Fruit fly (Drosophila melanogaster) whole organism, pupa: Measurements from ENCODE around the gene CG11089.

Experiments used
- CG10348 ChIP-seq: fragments of 200-800 bp; sonication (Bioruptor generic); IDR thresholded peaks from 2 replicates; pipeline ENCODE4 v1.3.6; 2022; ENCODE audit warnings: missing biosample characterization, missing genetic modification characterization
- CG12605 ChIP-seq: fragments of 200-800 bp; sonication (Bioruptor generic); IDR thresholded peaks from 2 replicates; pipeline ENCODE4 v1.3.6; 2022; ENCODE audit warnings: missing biosample characterization, missing genetic modification characterization
- CG13204 ChIP-seq: fragments of 200-800 bp; sonication (Bioruptor generic); optimal IDR thresholded peaks from 2 replicates; lab custom pipeline; 2018; ENCODE audit warnings: missing biosample characterization, mild to moderate bottlenecking, missing genetic modification characterization, moderate library complexity
- CG14655 ChIP-seq: fragments of 200-800 bp; sonication (Bioruptor generic); optimal IDR thresholded peaks from 3 replicates; lab custom pipeline; 2017; ENCODE audit warnings: mild to moderate bottlenecking, missing biosample characterization, missing genetic modification reagents, missing genetic modification characterization
- CG15710 ChIP-seq: fragments of 200-800 bp; sonication (Bioruptor generic); optimal IDR thresholded peaks from 2 replicates; lab custom pipeline; 2018; ENCODE audit warnings: missing biosample characterization, mild to moderate bottlenecking, missing genetic modification characterization, moderate library complexity
- CG17806 ChIP-seq: fragments of 200-800 bp; sonication (Bioruptor generic); optimal IDR thresholded peaks from 2 replicates; lab custom pipeline; 2018; ENCODE audit warnings: missing biosample characterization, mild to moderate bottlenecking, missing genetic modification characterization, moderate library complexity
- CG32121 ChIP-seq: fragments of 200-800 bp; sonication (Bioruptor generic); IDR thresholded peaks from 2 replicates; pipeline ENCODE4 v1.3.6; 2022; ENCODE audit warnings: missing biosample characterization, missing genetic modification characterization
- CG34367 ChIP-seq: fragments of 200-800 bp; sonication (Bioruptor generic); optimal IDR thresholded peaks from 2 replicates; lab custom pipeline; 2018; ENCODE audit warnings: missing biosample characterization, mild to moderate bottlenecking, missing genetic modification characterization
- CG4496 ChIP-seq: fragments of 200-800 bp; sonication (Bioruptor generic); IDR thresholded peaks from 3 replicates; pipeline ENCODE4 v1.3.6; 2022; ENCODE audit warnings: missing biosample characterization, missing genetic modification characterization
- CG8159 ChIP-seq: fragments of 200-800 bp; sonication (Bioruptor generic); optimal IDR thresholded peaks from 3 replicates; lab custom pipeline; 2018; ENCODE audit warnings: missing biosample characterization, mild to moderate bottlenecking, missing genetic modification characterization, moderate library complexity
- CG8301 ChIP-seq: fragments of 200-800 bp; sonication (Bioruptor generic); optimal IDR thresholded peaks from 2 replicates; lab custom pipeline; 2018; ENCODE audit warnings: missing biosample characterization, mild to moderate bottlenecking, missing genetic modification characterization
- CG9948 ChIP-seq: fragments of 200-800 bp; sonication (Bioruptor generic); optimal IDR thresholded peaks from 2 replicates; lab custom pipeline; 2018; ENCODE audit warnings: missing biosample characterization, mild to moderate bottlenecking, missing genetic modification characterization, moderate library complexity
- D1 ChIP-seq: fragments of 200-800 bp; sonication (Bioruptor generic); optimal IDR thresholded peaks from 2 replicates; lab custom pipeline; 2018; ENCODE audit warnings: missing biosample characterization, mild to moderate bottlenecking, missing genetic modification characterization, moderate library complexity
- EcR ChIP-seq: fragments of 200-800 bp; sonication (Bioruptor generic); optimal IDR thresholded peaks from 3 replicates; lab custom pipeline; 2019; ENCODE audit warnings: missing biosample characterization, missing genetic modification characterization, mild to moderate bottlenecking, moderate library complexity, missing genetic modification reagents
- Ets98B ChIP-seq: fragments of 200-800 bp; sonication (Bioruptor generic); IDR thresholded peaks from 2 replicates; pipeline ENCODE4 v1.3.6; 2022; ENCODE audit warnings: missing biosample characterization, missing genetic modification characterization
- Pif1A ChIP-seq: fragments of 200-800 bp; sonication (Bioruptor generic); optimal IDR thresholded peaks from 3 replicates; lab custom pipeline; 2016; ENCODE audit warnings: missing biosample characterization, missing genetic modification characterization
- Pif1B ChIP-seq: fragments of 200-800 bp; sonication (Bioruptor generic); optimal IDR thresholded peaks from 3 replicates; lab custom pipeline; 2016; ENCODE audit warnings: missing biosample characterization, missing genetic modification characterization
- Snoo ChIP-seq: fragments of 200-800 bp; sonication (Bioruptor generic); optimal IDR thresholded peaks from 3 replicates; lab custom pipeline; 2017; ENCODE audit warnings: missing biosample characterization, mild to moderate bottlenecking, missing genetic modification characterization, inconsistent platforms
- fd96Ca ChIP-seq: fragments of 200-800 bp; sonication (Bioruptor generic); IDR thresholded peaks from 3 replicates; pipeline ENCODE4 v1.3.6; 2022; ENCODE audit warnings: missing biosample characterization, missing genetic modification characterization
- gl ChIP-seq: fragments of 200-800 bp; sonication (Bioruptor generic); optimal IDR thresholded peaks from 2 replicates; lab custom pipeline; 2018; ENCODE audit warnings: missing biosample characterization, mild to moderate bottlenecking, missing genetic modification characterization
- rn ChIP-seq: fragments of 200-800 bp; sonication (Bioruptor generic); IDR thresholded peaks from 2 replicates; pipeline ENCODE4 v1.3.6; 2022; ENCODE audit warnings: missing biosample characterization, missing genetic modification characterization

CG11089 gene

DNA sequence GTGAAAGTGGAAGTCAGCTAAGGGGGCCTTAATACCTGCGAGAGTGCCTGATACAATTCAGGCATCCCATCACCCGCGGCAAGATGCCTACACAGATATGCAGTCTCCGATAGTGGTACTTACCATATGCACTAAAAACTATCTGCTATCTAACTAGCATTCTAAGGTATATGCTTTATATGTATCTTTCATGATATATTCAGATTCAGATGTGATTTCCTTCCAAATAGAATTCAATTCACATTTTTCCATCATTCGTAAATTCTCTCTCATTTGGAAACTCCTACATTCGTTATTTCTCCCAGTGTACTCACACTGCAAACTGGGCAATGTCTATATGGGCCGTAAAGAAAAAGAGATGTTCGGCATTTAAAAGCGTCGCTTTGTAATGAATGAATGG is 9.6 kb downstream of the CG11089 start:
- peak; percentile 51 for TF ChIP-seq Pif1A (GFP tag; lab: Kevin White, UChicago)
- 0 out of 2 replicates have a peak, but pooled peaks have one; percentile 7 for TF ChIP-seq CG12605 (GFP tag; lab: Robert Waterston, UW)
- no peak for TF ChIP-seq gl (tag; lab: Kevin White, UChicago)
- TF ChIP-seq CG4496 = peak; percentile 49; the same call in 1 of the 3 replicates
- 0 out of 2 replicates have a peak, but pooled peaks have one; percentile 28 for TF ChIP-seq Ets98B (GFP tag; lab: Robert Waterston, UW)
- no peak for TF ChIP-seq CG14655 (GFP tag; lab: Kevin White, UChicago)
- TF ChIP-seq CG8301 (tag; lab: Kevin White, UChicago) = peak; percentile 54
- TF ChIP-seq CG15710 = no peak

DNA sequence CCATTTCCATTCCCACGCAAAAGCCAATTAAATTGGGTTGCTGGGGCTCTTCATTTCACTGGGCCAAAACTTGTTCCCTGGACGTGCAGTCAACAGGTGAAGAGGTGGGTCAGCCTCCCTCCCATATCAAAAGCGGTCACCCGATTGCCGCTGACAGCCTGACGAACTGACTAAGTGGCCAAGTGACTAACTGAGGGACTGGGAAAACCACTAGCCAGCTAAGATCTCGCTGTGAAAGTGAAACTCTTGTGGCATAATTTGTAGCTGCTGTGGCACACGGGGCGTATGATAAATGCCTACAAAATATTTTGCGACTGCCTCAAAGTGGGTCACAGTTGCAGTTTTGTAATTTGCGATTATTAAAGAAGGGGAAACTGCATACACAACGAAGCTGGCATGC is 11.6 kb downstream of the CG11089 start:
- TF ChIP-seq CG14655 (GFP tag; lab: Kevin White, UChicago) (no peak), CG13204 (GFP tag; lab: Kevin White, UChicago) (no peak), CG15710 (no peak), Ets98B (GFP tag; lab: Robert Waterston, UW) (no peak), D1 (tag; lab: Kevin White, UChicago) (no peak), gl (tag; lab: Kevin White, UChicago) (no peak), CG4496 (no peak)

- TF ChIP-seq Ets98B (GFP tag; lab: Robert Waterston, UW) (no peak), CG8159 (tag; lab: Kevin White, UChicago) (no peak), rn (GFP tag; lab: Robert Waterston, UW) (no peak), CG4496 (no peak), EcR (peak; percentile 89), fd96Ca (GFP tag; lab: Robert Waterston, UW) (0 out of 3 replicates have a peak, but pooled peaks have one; percentile 26), Pif1A (GFP tag; lab: Kevin White, UChicago) (no peak)
- TF ChIP-seq, all 21 proteins: peak for 2
Measured at dm6 chr3R:24889303-24889892, 12.6 kb downstream of the CG11089 start.

DNA sequence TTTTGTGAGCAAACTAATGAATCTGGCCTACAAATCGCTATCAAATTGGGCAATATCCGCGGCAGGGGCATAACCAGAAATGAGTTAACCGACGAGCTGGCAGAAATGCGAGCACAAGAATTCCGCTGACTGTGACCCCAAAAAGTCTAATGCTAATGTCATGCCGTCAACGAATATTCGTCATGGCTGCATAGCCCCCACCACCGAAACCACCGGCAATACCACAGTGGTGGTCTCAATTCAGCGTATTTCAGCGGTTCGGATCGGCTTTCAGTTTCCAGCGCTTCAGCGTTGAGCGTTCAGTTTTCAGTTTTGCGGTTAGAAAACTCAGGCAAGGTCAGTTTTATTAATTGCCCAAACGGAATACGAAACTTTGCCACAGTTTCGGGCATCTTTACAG is 13.4 kb downstream of the CG11089 start:
- no peak for TF ChIP-seq gl (tag; lab: Kevin White, UChicago)
- TF ChIP-seq CG12605 (GFP tag; lab: Robert Waterston, UW) = no peak
- TF ChIP-seq CG14655 (GFP tag; lab: Kevin White, UChicago) = no peak
- TF ChIP-seq CG34367 (tag; lab: Kevin White, UChicago) = no peak
- no peak for TF ChIP-seq Pif1B (GFP tag; lab: Kevin White, UChicago)
- TF ChIP-seq CG32121 (GFP tag; lab: Robert Waterston, UW) = no peak
- TF ChIP-seq CG15710 = no peak
- TF ChIP-seq CG9948 (tag; lab: Kevin White, UChicago) = no peak
- TF ChIP-seq CG8159 (tag; lab: Kevin White, UChicago) = no peak
- no peak for TF ChIP-seq CG4496
- TF ChIP-seq fd96Ca (GFP tag; lab: Robert Waterston, UW) = no peak
- no peak for TF ChIP-seq D1 (tag; lab: Kevin White, UChicago)

- TF ChIP-seq Pif1B (GFP tag; lab: Kevin White, UChicago) (no peak), Snoo (tag; lab: Kevin White, UChicago) (no peak), CG34367 (tag; lab: Kevin White, UChicago) (no peak), Ets98B (GFP tag; lab: Robert Waterston, UW) (peak; percentile 39), D1 (tag; lab: Kevin White, UChicago) (no peak), EcR (no peak), CG9948 (tag; lab: Kevin White, UChicago) (no peak), CG15710 (no peak), fd96Ca (GFP tag; lab: Robert Waterston, UW) (peak; percentile 50; the same call in 1 of the 3 replicates), rn (GFP tag; lab: Robert Waterston, UW) (no peak), CG14655 (GFP tag; lab: Kevin White, UChicago) (peak; percentile 45), CG4496 (no peak), CG13204 (GFP tag; lab: Kevin White, UChicago) (no peak), CG8301 (tag; lab: Kevin White, UChicago) (peak; percentile 51), Pif1A (GFP tag; lab: Kevin White, UChicago) (peak; percentile 3), CG12605 (GFP tag; lab: Robert Waterston, UW) (no peak), gl (tag; lab: Kevin White, UChicago) (no peak), CG8159 (tag; lab: Kevin White, UChicago) (no peak), CG32121 (GFP tag; lab: Robert Waterston, UW) (no peak; the same call in 1 of the 2 replicates), CG17806 (tag; lab: Kevin White, UChicago) (no peak), CG10348 (no peak)
Measured at dm6 chr3R:24890919-24891318, 14.1 kb downstream of the CG11089 start.

DNA sequence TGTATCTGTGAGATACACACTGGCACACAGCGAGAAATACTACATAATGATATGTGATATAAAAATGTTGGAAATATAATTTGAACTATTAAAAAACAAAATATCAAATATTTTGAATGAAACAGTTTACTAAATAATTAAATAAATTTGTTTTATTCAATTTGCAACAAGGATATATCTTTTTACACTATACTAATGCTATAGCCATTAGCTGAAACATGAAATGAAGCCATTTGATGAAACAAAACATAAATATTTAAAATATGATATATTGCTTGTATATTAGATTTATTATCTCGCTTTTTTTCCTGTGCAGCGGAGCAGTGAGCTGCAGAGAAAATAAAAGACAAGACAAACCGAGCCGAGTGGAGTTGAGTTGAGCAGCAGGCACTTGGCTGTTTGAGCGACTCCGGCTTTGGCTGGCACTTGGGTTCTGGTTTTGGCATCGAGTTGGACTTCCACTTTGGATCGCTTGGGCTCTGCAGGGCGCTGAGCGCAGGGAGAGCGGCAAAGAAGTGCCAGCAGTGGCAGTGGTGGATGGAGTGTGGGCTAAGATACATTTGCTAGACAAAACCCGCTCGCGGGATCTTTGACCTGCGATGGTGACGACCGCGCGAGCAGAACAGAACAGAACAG is 16.6 kb downstream of the CG11089 start:
- TF ChIP-seq Pif1B (GFP tag; lab: Kevin White, UChicago) = peak; percentile 76
- TF ChIP-seq Pif1A (GFP tag; lab: Kevin White, UChicago) = peak; percentile 70
- TF ChIP-seq EcR = peak; percentile 79
- TF ChIP-seq CG8159 (tag; lab: Kevin White, UChicago) = peak; percentile 96
- TF ChIP-seq CG17806 (tag; lab: Kevin White, UChicago) = peak; percentile 95
- peak; percentile 23; the same call in 1 of the 2 replicates for TF ChIP-seq CG10348
- peak; percentile 64; the same call in 1 of the 2 replicates for TF ChIP-seq rn (GFP tag; lab: Robert Waterston, UW)
- peak; percentile 96 for TF ChIP-seq CG14655 (GFP tag; lab: Kevin White, UChicago)
- TF ChIP-seq CG13204 (GFP tag; lab: Kevin White, UChicago) = peak; percentile 51
- TF ChIP-seq gl (tag; lab: Kevin White, UChicago) = peak; percentile 74
- peak; percentile 79 for TF ChIP-seq CG4496
- TF ChIP-seq CG9948 (tag; lab: Kevin White, UChicago) = peak; percentile 95
- peak; percentile 91 for TF ChIP-seq CG15710
- TF ChIP-seq CG34367 (tag; lab: Kevin White, UChicago) = peak; percentile 83
- TF ChIP-seq Ets98B (GFP tag; lab: Robert Waterston, UW) = peak; percentile 61
- TF ChIP-seq CG8301 (tag; lab: Kevin White, UChicago) = peak; percentile 94
- 0 out of 3 replicates have a peak, but pooled peaks have one; percentile 12 for TF ChIP-seq fd96Ca (GFP tag; lab: Robert Waterston, UW)
- TF ChIP-seq Snoo (tag; lab: Kevin White, UChicago) = peak; percentile 82
- TF ChIP-seq CG32121 (GFP tag; lab: Robert Waterston, UW) = peak; percentile 88
- peak; percentile 56 for TF ChIP-seq CG12605 (GFP tag; lab: Robert Waterston, UW)
- TF ChIP-seq D1 (tag; lab: Kevin White, UChicago) = peak; percentile 98
